Worm (Caenorhabditis elegans): ENCODE data around the gene cest-26.

Gene cest-26

ce11 chrX:4388834-4389409 is 48.5 kb downstream of the cest-26 start, which contains the start of gene dpy-23 (continued):
- TF ChIP-seq jun-1 (tag; optimal IDR thresholded peaks at IDR 0.05) (peak; percentile 82), nhr-48 (tag; optimal IDR thresholded peaks at IDR 0.05) (peak; percentile 88), ceh-28 (tag; optimal IDR thresholded peaks at IDR 0.05) (no peak), dmd-8 (GFP tag; IDR thresholded peaks at IDR 0.05) (no peak), nhr-41 (GFP tag; IDR thresholded peaks at IDR 0.05) (peak; percentile 49; the same call in 1 of the 2 replicates)

DNA sequence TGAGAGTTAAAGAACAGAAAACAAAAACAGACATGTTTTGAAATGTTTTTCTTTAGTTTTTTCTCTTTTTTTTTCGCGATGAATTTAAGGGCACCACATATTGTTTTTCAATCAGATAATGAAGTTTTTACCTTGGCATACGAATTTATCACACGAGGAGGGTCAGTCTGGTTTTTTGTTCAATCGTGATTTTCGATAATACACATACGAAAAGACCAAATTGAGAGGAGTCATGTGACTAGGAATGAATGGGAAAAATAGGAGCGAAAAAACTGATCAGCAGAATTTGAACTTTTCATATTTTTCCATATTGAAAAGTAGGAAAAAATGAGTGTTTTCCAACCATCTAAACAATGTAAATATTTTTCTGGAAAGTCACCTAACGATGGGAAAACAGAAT is 51.0 kb downstream of the cest-26 start:
- TF ChIP-seq lsy-2 (tag; optimal IDR thresholded peaks at IDR 0.05) (no peak), lir-3 (tag; optimal IDR thresholded peaks at IDR 0.05) (no peak), nhr-11 (tag; optimal IDR thresholded peaks at IDR 0.05) (no peak), skn-1 (tag; optimal IDR thresholded peaks at IDR 0.05) (no peak), nhr-28 (tag; optimal IDR thresholded peaks at IDR 0.05) (peak; percentile 4), zag-1 (tag; optimal IDR thresholded peaks at IDR 0.05) (no peak), nhr-237 (tag; optimal IDR thresholded peaks at IDR 0.05) (no peak), mdl-1 (tag; optimal IDR thresholded peaks at IDR 0.05) (peak in 1 of 2 experiments; percentile 5), hlh-30 (tag; optimal IDR thresholded peaks at IDR 0.05; ENCODE audit: insufficient read depth) (peak; percentile 69)

DNA sequence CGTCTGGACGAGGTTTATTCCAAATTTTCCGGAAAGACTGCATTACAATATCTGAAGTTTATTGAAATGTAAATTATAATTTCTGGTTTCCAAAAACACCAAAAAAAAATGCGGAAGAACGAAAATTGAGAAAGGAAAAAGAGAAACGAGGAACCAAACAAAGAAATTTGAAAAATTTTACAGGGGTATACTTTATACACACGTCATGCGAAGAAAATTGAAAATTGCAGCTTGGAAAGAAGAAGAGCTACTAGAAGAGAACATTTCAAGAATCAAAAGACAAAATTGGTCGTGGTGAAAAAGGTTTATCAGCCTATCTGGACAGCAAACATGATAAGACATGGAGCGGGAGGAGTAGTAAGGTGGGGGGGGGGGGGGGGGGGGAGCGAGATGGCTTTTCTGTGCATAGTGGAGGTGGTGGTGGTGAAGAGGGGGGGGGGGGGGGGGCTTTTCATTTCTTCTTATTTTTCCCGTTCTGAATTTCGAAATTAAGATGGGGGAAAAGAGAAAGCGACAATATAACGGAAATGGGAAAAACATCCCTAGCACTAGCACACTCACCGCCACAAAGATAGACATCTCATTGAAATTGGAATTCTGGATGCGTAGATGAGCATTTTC is 54.0 kb downstream of the cest-26 start, which contains the start of gene lst-2:
Gene lst-2 (minus strand): TSS at position 51 of the 621 bp plus-strand sequence.
- TF ChIP-seq hlh-11 (tag; optimal IDR thresholded peaks at IDR 0.05) (peak; percentile 6), pqm-1 (tag; optimal IDR thresholded peaks at IDR 0.05) (peak; percentile 1), nhr-77 (tag; optimal IDR thresholded peaks at IDR 0.05) (no peak), mxl-3 (GFP tag; optimal IDR thresholded peaks at IDR 0.05) (no peak), lsy-2 (tag; optimal IDR thresholded peaks at IDR 0.05) (no peak), zfp-3 (GFP tag; conservative IDR thresholded peaks at IDR 0.05) (no peak), nhr-10 (tag; optimal IDR thresholded peaks at IDR 0.05) (no peak), ztf-7 (tag; optimal IDR thresholded peaks at IDR 0.05) (no peak), set-16 (GFP tag; IDR thresholded peaks at IDR 0.05) (peak; percentile 77), snpc-4 (tag; optimal IDR thresholded peaks at IDR 0.05) (no peak), unc-62 (GFP tag; optimal IDR thresholded peaks at IDR 0.05 in 1 of 2) (peak in 1 of 2 experiments; percentile 8), unc-62 (tag; optimal IDR thresholded peaks at IDR 0.05) (no peak), nhr-111 (GFP tag; optimal IDR thresholded peaks at IDR 0.05) (no peak), gei-8 (GFP tag; optimal IDR thresholded peaks at IDR 0.05) (no peak), Y5F2A.4 (GFP tag; optimal IDR thresholded peaks at IDR 0.05) (no peak)

Measured in whole organism, L4 larva.